Worm (Caenorhabditis elegans) whole organism, midembryonic: ENCODE measurements around the gene appg-2.

Experiments
- T22C8.4 ChIP-seq: fragments of 200-800 bp; sonication (Bioruptor generic); IDR thresholded peaks from 2 replicates; pipeline ENCODE4 v1.3.6; 2022; ENCODE audit warnings: missing genetic modification characterization, missing compliant biosample characterization
- cog-1 ChIP-seq: sonication (generic microtip); optimal IDR thresholded peaks from 2 replicates; lab custom pipeline; 2016; ENCODE audit warnings: missing genetic modification characterization, missing compliant biosample characterization
- flt-1 ChIP-seq: fragments of 200-800 bp; sonication (Bioruptor generic); IDR thresholded peaks from 2 replicates; pipeline ENCODE4 v1.3.6; 2022; ENCODE audit warnings: missing genetic modification characterization, missing compliant biosample characterization
- med-1 ChIP-seq: sonication (generic microtip); optimal IDR thresholded peaks from 2 replicates; lab custom pipeline; 2017; ENCODE audit warnings: missing genetic modification characterization, mild to moderate bottlenecking, missing compliant biosample characterization, antibody characterized with exemption, missing genetic modification reagents; ENCODE audit not compliant: insufficient read depth
- ref-1 ChIP-seq: fragments of 200-800 bp; sonication (Bioruptor generic); conservative IDR thresholded peaks from 2 replicates; pipeline ENCODE4 v1.3.6; 2022; ENCODE audit warnings: missing genetic modification reagents, missing genetic modification characterization, missing compliant biosample characterization
- tab-1 ChIP-seq: fragments of 200-800 bp; sonication (Bioruptor generic); IDR thresholded peaks from 2 replicates; pipeline ENCODE4 v1.3.6; 2022; ENCODE audit warnings: missing genetic modification characterization, missing compliant biosample characterization
- ztf-23 ChIP-seq: fragments of 200-800 bp; sonication (Bioruptor generic); IDR thresholded peaks from 2 replicates; pipeline ENCODE4 v1.3.6; 2022; ENCODE audit warnings: missing genetic modification reagents, missing genetic modification characterization, missing compliant biosample characterization

DNA sequence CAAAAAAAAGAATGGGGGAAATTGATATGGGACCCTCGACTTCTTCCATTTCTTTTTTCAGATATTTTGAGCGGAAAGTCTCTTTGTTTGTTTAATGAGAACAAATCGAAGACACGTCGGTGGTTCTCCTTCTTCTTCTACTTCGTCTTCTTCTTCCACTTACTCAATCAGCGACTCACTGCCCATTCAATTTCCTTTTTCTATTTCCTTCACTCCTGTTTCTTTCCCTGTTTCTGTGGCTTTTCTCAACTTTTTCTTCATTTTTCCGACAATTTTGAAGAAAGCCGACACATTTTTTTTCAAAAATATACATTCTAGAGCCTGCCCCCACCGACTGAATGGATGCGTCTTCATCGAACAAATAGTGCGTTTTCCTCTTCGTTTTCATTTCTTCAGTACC lies 34.9 kb downstream of the appg-2 start, which contains the start of gene F46C5.4:
- TF ChIP-seq flt-1 (GFP tag; lab: Robert Waterston, UW) (no peak), cog-1 (tag; lab: Kevin White, UChicago) (no peak), ref-1 (GFP tag; lab: Robert Waterston, UW) (no peak), T22C8.4 (GFP tag; lab: Robert Waterston, UW) (no peak), ztf-23 (no peak), tab-1 (GFP tag; lab: Robert Waterston, UW) (no peak), med-1 (GFP tag; lab: Kevin White, UChicago) (no peak)
